Worm (Caenorhabditis elegans): ENCODE results near the gene lpin-1.

- no peak for TF ChIP-seq ceh-8 (GFP tag; optimal IDR thresholded peaks at IDR 0.05)
- TF ChIP-seq hlh-4 (tag; optimal IDR thresholded peaks at IDR 0.05) = no peak
- no peak for TF ChIP-seq elt-3 (tag; optimal IDR thresholded peaks at IDR 0.05)
- no peak for TF ChIP-seq nhr-77 (tag; optimal IDR thresholded peaks at IDR 0.05)
- TF ChIP-seq nhr-76 (tag; optimal IDR thresholded peaks at IDR 0.05) = no peak
- no peak for TF ChIP-seq efl-3 (GFP tag; optimal IDR thresholded peaks at IDR 0.05)
- no peak for TF ChIP-seq nhr-28 (tag; optimal IDR thresholded peaks at IDR 0.05)
- no peak for TF ChIP-seq unc-62 (GFP tag; optimal IDR thresholded peaks at IDR 0.05)
- no peak for TF ChIP-seq lsy-2 (tag; optimal IDR thresholded peaks at IDR 0.05)
- TF ChIP-seq tlp-1 (tag; optimal IDR thresholded peaks at IDR 0.05) = no peak
- no peak for TF ChIP-seq nhr-84 (tag; optimal IDR thresholded peaks at IDR 0.05)
- TF ChIP-seq ama-1 (optimal IDR thresholded peaks at IDR 0.05) = no peak
- TF ChIP-seq ztf-4 (tag; optimal IDR thresholded peaks at IDR 0.05) = no peak
- TF ChIP-seq F16B12.6 (tag; optimal IDR thresholded peaks at IDR 0.05) = no peak
These were observed 35.7 kb upstream of the lpin-1 start, which contains the start of gene T01D3.1 for ce11 chrV:13689592-13689991.
